Fruit fly (Drosophila melanogaster): ENCODE measurements around the gene AkhR.

The AkhR gene

dm6 chr2L:6676535-6676934, 39.5 kb downstream of the AkhR start, which contains the start of gene cort:
cort (minus strand) TSS chr2L:6676635.
- no peak for TF ChIP-seq CG3919 (GFP tag; optimal IDR thresholded peaks at IDR 0.05)
- no peak for TF ChIP-seq ss (GFP tag; optimal IDR thresholded peaks at IDR 0.05)
- no peak for TF ChIP-seq Eip78C (GFP tag)
- no peak for TF ChIP-seq vri (GFP tag; optimal IDR thresholded peaks at IDR 0.05)
- TF ChIP-seq lz (GFP tag; optimal IDR thresholded peaks at IDR 0.05), result no peak
- no peak for TF ChIP-seq CG9139 (GFP tag; optimal IDR thresholded peaks at IDR 0.05)
- TF ChIP-seq CG34406 (GFP tag; optimal IDR thresholded peaks at IDR 0.05), result no peak
- TF ChIP-seq CG6163 (GFP tag; IDR thresholded peaks at IDR 0.05), result no peak
- no peak for TF ChIP-seq fd85E (GFP tag; optimal IDR thresholded peaks at IDR 0.05)
- TF ChIP-seq CG6808 (GFP tag; optimal IDR thresholded peaks at IDR 0.05), result no peak
- no peak for TF ChIP-seq Sox102F (GFP tag; optimal IDR thresholded peaks at IDR 0.05)
- TF ChIP-seq esn (GFP tag; optimal IDR thresholded peaks at IDR 0.05), result no peak
- no peak for TF ChIP-seq CG11762 (GFP tag; optimal IDR thresholded peaks at IDR 0.05; ENCODE audit: insufficient read depth)
- TF ChIP-seq CG4318 (GFP tag; optimal IDR thresholded peaks at IDR 0.05), result no peak
- TF ChIP-seq dac (GFP tag; optimal IDR thresholded peaks at IDR 0.05), result no peak
- TF ChIP-seq CG15336 (GFP tag; IDR thresholded peaks at IDR 0.05), result no peak
- TF ChIP-seq CG10631 (GFP tag; optimal IDR thresholded peaks at IDR 0.05), result no peak
- no peak for TF ChIP-seq CG31627 (GFP tag; optimal IDR thresholded peaks at IDR 0.05)
- TF ChIP-seq CG11294 (GFP tag; IDR thresholded peaks at IDR 0.05), result no peak
- no peak for TF ChIP-seq Smox (GFP tag; optimal IDR thresholded peaks at IDR 0.05)

dm6 chr2L:6673211-6674012, 42.6 kb downstream of the AkhR start, which contains the start of gene Spn27A:
Spn27A (minus strand) TSS chr2L:6673347.
- TF ChIP-seq cyc (GFP tag; optimal IDR thresholded peaks at IDR 0.05), result peak; percentile 68
- no peak for TF ChIP-seq salr (GFP tag; optimal IDR thresholded peaks at IDR 0.05)
- TF ChIP-seq Met (GFP tag; optimal IDR thresholded peaks at IDR 0.05), result no peak
- no peak for TF ChIP-seq CG16779 (tag; optimal IDR thresholded peaks at IDR 0.05)
- TF ChIP-seq CG11294 (GFP tag; IDR thresholded peaks at IDR 0.05), result peak; percentile 52; the same call in 1 of the 2 replicates
- peak; percentile 72 for TF ChIP-seq topi (GFP tag; optimal IDR thresholded peaks at IDR 0.05)
- peak; percentile 88 for TF ChIP-seq Hr4 (GFP tag; optimal IDR thresholded peaks at IDR 0.05)
- TF ChIP-seq ss (GFP tag; optimal IDR thresholded peaks at IDR 0.05), result no peak
- TF ChIP-seq Sox14 (GFP tag; optimal IDR thresholded peaks at IDR 0.05), result peak; percentile 85
- peak; percentile 65 for TF ChIP-seq CG6792 (GFP tag; optimal IDR thresholded peaks at IDR 0.05)
- peak; percentile 20 for TF ChIP-seq Blimp-1 (GFP tag; optimal IDR thresholded peaks at IDR 0.05)
- TF ChIP-seq CG15336 (GFP tag; IDR thresholded peaks at IDR 0.05), result peak; percentile 79
- no peak for TF ChIP-seq CG6808 (GFP tag; optimal IDR thresholded peaks at IDR 0.05)
- TF ChIP-seq Lpt (GFP tag; optimal IDR thresholded peaks at IDR 0.05), result no peak
- peak; percentile 82 for TF ChIP-seq eg (GFP tag; IDR thresholded peaks at IDR 0.05)
- peak; percentile 68 for TF ChIP-seq CG9139 (GFP tag; optimal IDR thresholded peaks at IDR 0.05)
- TF ChIP-seq acj6 (GFP tag; optimal IDR thresholded peaks at IDR 0.05), result peak; percentile 78
- TF ChIP-seq Eip78C (GFP tag), result peak; percentile 93
- peak; percentile 67 for TF ChIP-seq Sox15 (GFP tag; optimal IDR thresholded peaks at IDR 0.05)
- no peak for TF ChIP-seq CG6276 (GFP tag; optimal IDR thresholded peaks at IDR 0.05)
- no peak for TF ChIP-seq Sox102F (GFP tag; optimal IDR thresholded peaks at IDR 0.05)
- TF ChIP-seq svp (GFP tag), result no peak
- peak; percentile 60 for TF ChIP-seq CG11762 (GFP tag; optimal IDR thresholded peaks at IDR 0.05; ENCODE audit: insufficient read depth)
- peak; percentile 52 for TF ChIP-seq dac (GFP tag; optimal IDR thresholded peaks at IDR 0.05)
- no peak for TF ChIP-seq CG4318 (GFP tag; optimal IDR thresholded peaks at IDR 0.05)
- TF ChIP-seq OdsH (GFP tag; optimal IDR thresholded peaks at IDR 0.05), result peak; percentile 81
- no peak for TF ChIP-seq CG32006 (GFP tag; optimal IDR thresholded peaks at IDR 0.05)
- TF ChIP-seq CG1621 (tag; optimal IDR thresholded peaks at IDR 0.05), result peak; percentile 23
- peak; percentile 71 for TF ChIP-seq Gug (GFP tag; IDR thresholded peaks at IDR 0.05)
- peak; percentile 78 for TF ChIP-seq esn (GFP tag; optimal IDR thresholded peaks at IDR 0.05)
- TF ChIP-seq fd59A (GFP tag; optimal IDR thresholded peaks at IDR 0.05), result peak; percentile 60
- TF ChIP-seq fkh (GFP tag; optimal IDR thresholded peaks at IDR 0.05), result peak; percentile 33
- peak; percentile 76 for TF ChIP-seq Ets96B (tag; optimal IDR thresholded peaks at IDR 0.05)
- TF ChIP-seq pdm3 (GFP tag; optimal IDR thresholded peaks at IDR 0.05), result no peak
- TF ChIP-seq dsx (GFP tag; optimal IDR thresholded peaks at IDR 0.05; ENCODE audit: poor library complexity, severe bottlenecking), result no peak
- TF ChIP-seq CG10669 (GFP tag; optimal IDR thresholded peaks at IDR 0.05), result no peak
- no peak for TF ChIP-seq Smox (GFP tag; optimal IDR thresholded peaks at IDR 0.05)
- TF ChIP-seq achi (GFP tag; optimal IDR thresholded peaks at IDR 0.05), result no peak
- peak; percentile 83 for TF ChIP-seq vri (GFP tag; optimal IDR thresholded peaks at IDR 0.05)
- no peak for TF ChIP-seq net (GFP tag; optimal IDR thresholded peaks at IDR 0.05)
